Fruit fly (Drosophila melanogaster) whole organism, embryonic: ENCODE results near the gene AlkB.

Experiments
- ATbp ChIP-seq: fragments of 200-800 bp; sonication (Bioruptor generic); optimal IDR thresholded peaks from 2 replicates; lab custom pipeline; 2017; ENCODE audit warnings: missing biosample characterization, mild to moderate bottlenecking, missing genetic modification characterization, missing genetic modification reagents
- Bteb2 ChIP-seq: fragments of 200-800 bp; sonication (Bioruptor generic); optimal IDR thresholded peaks from 2 replicates; lab custom pipeline; 2016; ENCODE audit warnings: missing biosample characterization, missing genetic modification characterization
- CG11247 ChIP-seq: fragments of 200-800 bp; sonication (Bioruptor generic); IDR thresholded peaks from 2 replicates; pipeline ENCODE4 v1.3.6; 2022; ENCODE audit warnings: missing biosample characterization, missing genetic modification characterization
- CG11560 ChIP-seq: fragments of 200-800 bp; sonication (Bioruptor generic); IDR thresholded peaks from 3 replicates; pipeline ENCODE4 v1.3.6; 2022; ENCODE audit warnings: missing biosample characterization, missing genetic modification characterization
- CG11723 ChIP-seq: fragments of 200-800 bp; sonication (Bioruptor generic); optimal IDR thresholded peaks from 2 replicates; lab custom pipeline; 2017; ENCODE audit warnings: missing biosample characterization, mild to moderate bottlenecking, missing genetic modification characterization
- CG12236 ChIP-seq: fragments of 200-800 bp; sonication (Bioruptor generic); optimal IDR thresholded peaks from 2 replicates; lab custom pipeline; 2016; ENCODE audit warnings: missing biosample characterization, missing genetic modification characterization
- CG12744 ChIP-seq: fragments of 200-800 bp; sonication (Bioruptor generic); optimal IDR thresholded peaks from 2 replicates; lab custom pipeline; 2016; ENCODE audit warnings: missing biosample characterization, missing genetic modification characterization
- CG12942 ChIP-seq: fragments of 200-800 bp; sonication (Bioruptor generic); optimal IDR thresholded peaks from 3 replicates; lab custom pipeline; 2016; ENCODE audit warnings: missing biosample characterization, missing genetic modification characterization
- CG13287 ChIP-seq: fragments of 200-800 bp; sonication (Bioruptor generic); IDR thresholded peaks from 2 replicates; pipeline ENCODE4 v1.3.6; 2022; ENCODE audit warnings: missing biosample characterization, missing genetic modification characterization; ENCODE audit not compliant: partially characterized antibody
- CG13296 ChIP-seq: fragments of 200-800 bp; sonication (Bioruptor generic); optimal IDR thresholded peaks from 3 replicates; lab custom pipeline; 2018; ENCODE audit warnings: missing biosample characterization, mild to moderate bottlenecking, missing genetic modification characterization
- CG17328 ChIP-seq: fragments of 200-800 bp; sonication (Bioruptor generic); IDR thresholded peaks from 2 replicates; pipeline ENCODE4 v1.3.6; 2022; ENCODE audit warnings: missing biosample characterization, missing genetic modification characterization
- CG18011 ChIP-seq: fragments of 200-800 bp; sonication (Bioruptor generic); optimal IDR thresholded peaks from 2 replicates; lab custom pipeline; 2017; ENCODE audit warnings: missing biosample characterization, missing genetic modification characterization, mild to moderate bottlenecking, moderate library complexity, missing genotype
- CG2129 ChIP-seq: fragments of 200-800 bp; sonication (Bioruptor generic); IDR thresholded peaks from 2 replicates; pipeline ENCODE4 v1.3.6; 2022; ENCODE audit warnings: missing biosample characterization, missing genetic modification characterization; ENCODE audit not compliant: partially characterized antibody
- CG2875 ChIP-seq: fragments of 200-800 bp; sonication (Bioruptor generic); optimal IDR thresholded peaks from 2 replicates; lab custom pipeline; 2017; ENCODE audit warnings: missing biosample characterization, mild to moderate bottlenecking, missing genetic modification characterization, missing genetic modification reagents
- CG32767 ChIP-seq: fragments of 200-800 bp; sonication (Bioruptor generic); IDR thresholded peaks from 2 replicates; pipeline ENCODE4 v1.3.6; 2022; ENCODE audit warnings: missing biosample characterization, missing genetic modification characterization
- CG42726 ChIP-seq: fragments of 200-800 bp; sonication (Bioruptor generic); IDR thresholded peaks from 2 replicates; pipeline ENCODE4 v1.3.6; 2022; ENCODE audit warnings: missing biosample characterization, missing genetic modification characterization; ENCODE audit not compliant: partially characterized antibody
- CG4820 ChIP-seq: fragments of 200-800 bp; sonication (Bioruptor generic); optimal IDR thresholded peaks from 3 replicates; lab custom pipeline; 2016; ENCODE audit warnings: missing biosample characterization, missing genetic modification characterization
- CG8765 ChIP-seq: fragments of 200-800 bp; sonication (Bioruptor generic); IDR thresholded peaks from 2 replicates; pipeline ENCODE4 v1.3.6; 2022; ENCODE audit warnings: missing biosample characterization, missing genetic modification characterization
- CG9797 ChIP-seq: fragments of 200-800 bp; sonication (Bioruptor generic); optimal IDR thresholded peaks from 3 replicates; lab custom pipeline; 2018; ENCODE audit warnings: missing biosample characterization, mild to moderate bottlenecking, missing genetic modification characterization
- CTCF ChIP-seq: fragments of 200-800 bp; sonication (Bioruptor generic); optimal IDR thresholded peaks from 2 replicates; lab custom pipeline; 2017; ENCODE audit warnings: missing biosample characterization, mild to moderate bottlenecking, missing genetic modification characterization, moderate library complexity
- CkIIα-i1 ChIP-seq: fragments of 200-800 bp; sonication (Bioruptor generic); IDR thresholded peaks from 2 replicates; pipeline ENCODE4 v1.3.6; 2022; ENCODE audit warnings: missing biosample characterization, missing genetic modification characterization
- D ChIP-seq, 2 experiments: fragments of 200-800 bp in 1 of 2; fragments of >200 bp in 1 of 2; sonication (Bioruptor generic) in 1 of 2; optimal IDR thresholded peaks; 2 replicates in 1 of 2; 3 replicates in 1 of 2; lab custom pipeline; 2017; ENCODE audit warnings: mild to moderate bottlenecking in 1 of 2, missing biosample characterization in 1 of 2, missing genetic modification characterization in 1 of 2, missing genetic modification reagents in 1 of 2
- Deaf1 ChIP-seq: fragments of 200-800 bp; optimal IDR thresholded peaks from 3 replicates; lab custom pipeline; 2019; ENCODE audit warnings: missing biosample characterization, mild to moderate bottlenecking, missing genetic modification characterization, moderate library complexity
- Dek ChIP-seq: fragments of 200-800 bp; sonication (Bioruptor generic); optimal IDR thresholded peaks from 3 replicates; lab custom pipeline; 2019; ENCODE audit warnings: missing biosample characterization, mild to moderate bottlenecking, missing genetic modification characterization, moderate library complexity
- Dref ChIP-seq: fragments of 200-800 bp; sonication (Bioruptor generic); IDR thresholded peaks from 2 replicates; pipeline ENCODE4 v1.3.6; 2022; ENCODE audit warnings: missing biosample characterization, missing genetic modification characterization
- H15 ChIP-seq: fragments of 200-800 bp; sonication (Bioruptor generic); IDR thresholded peaks from 3 replicates; pipeline ENCODE4 v1.3.6; 2022; ENCODE audit warnings: missing biosample characterization, missing genetic modification characterization
- HLH3B ChIP-seq: fragments of 200-800 bp; sonication (Bioruptor generic); IDR thresholded peaks from 2 replicates; pipeline ENCODE4 v1.3.6; 2022; ENCODE audit warnings: missing biosample characterization, missing genetic modification characterization
- HLHmδ ChIP-seq: fragments of 200-800 bp; sonication (Bioruptor generic); optimal IDR thresholded peaks from 2 replicates; lab custom pipeline; 2018; ENCODE audit warnings: missing biosample characterization, mild to moderate bottlenecking, missing genetic modification characterization, moderate library complexity
- MBD-R2 ChIP-seq: fragments of 200-800 bp; sonication (Bioruptor generic); IDR thresholded peaks from 2 replicates; pipeline ENCODE4 v1.3.6; 2022; ENCODE audit warnings: missing biosample characterization, missing genetic modification characterization
- MESR4 ChIP-seq: fragments of 200-800 bp; sonication (Bioruptor generic); optimal IDR thresholded peaks from 2 replicates; lab custom pipeline; 2018; ENCODE audit warnings: missing biosample characterization, mild to moderate bottlenecking, missing genetic modification characterization, moderate library complexity
- Rfx ChIP-seq: fragments of 200-800 bp; sonication (Bioruptor generic); IDR thresholded peaks from 2 replicates; pipeline ENCODE4 v1.3.6; 2022; ENCODE audit warnings: missing biosample characterization, missing genetic modification characterization
- ap ChIP-seq: fragments of 200-800 bp; sonication (Bioruptor generic); IDR thresholded peaks from 2 replicates; pipeline ENCODE4 v1.3.6; 2022; ENCODE audit warnings: missing biosample characterization, missing genetic modification characterization
- br ChIP-seq: fragments of >200 bp; optimal IDR thresholded peaks from 2 replicates; lab custom pipeline; 2017
- cas ChIP-seq: fragments of 200-800 bp; sonication (Bioruptor generic); IDR thresholded peaks from 2 replicates; pipeline ENCODE4 v1.3.6; 2022; ENCODE audit warnings: missing biosample characterization, missing genetic modification characterization
- ci ChIP-seq: fragments of 200-800 bp; sonication (Bioruptor generic); IDR thresholded peaks from 3 replicates; pipeline ENCODE4 v1.3.6; 2022; ENCODE audit warnings: missing biosample characterization, missing genetic modification characterization
- crol ChIP-seq: fragments of 200-800 bp; sonication (Bioruptor generic); IDR thresholded peaks from 2 replicates; pipeline ENCODE4 v1.3.6; 2022; ENCODE audit warnings: missing biosample characterization, missing genetic modification characterization
- dimm ChIP-seq: fragments of 200-800 bp; sonication (Bioruptor generic); IDR thresholded peaks from 2 replicates; pipeline ENCODE4 v1.3.6; 2022; ENCODE audit warnings: missing biosample characterization, missing genetic modification characterization
- gcm ChIP-seq: fragments of 200-800 bp; sonication (Bioruptor generic); optimal IDR thresholded peaks from 2 replicates; lab custom pipeline; 2019; ENCODE audit warnings: missing biosample characterization, mild to moderate bottlenecking, missing genetic modification characterization, moderate library complexity
- hb ChIP-seq: fragments of 200-800 bp; sonication (Bioruptor generic); IDR thresholded peaks from 3 replicates; pipeline ENCODE4 v1.3.6; 2022; ENCODE audit warnings: missing biosample characterization, missing genetic modification characterization; ENCODE audit not compliant: partially characterized antibody
- lilli ChIP-seq: fragments of 200-800 bp; sonication (Bioruptor generic); optimal IDR thresholded peaks from 3 replicates; lab custom pipeline; 2016; ENCODE audit warnings: missing biosample characterization, missing genetic modification characterization
- lov ChIP-seq, 2 experiments: fragments of 200-800 bp in 1 of 2; fragments of >200 bp in 1 of 2; sonication (Bioruptor generic) in 1 of 2; IDR thresholded peaks in 1 of 2; optimal IDR thresholded peaks in 1 of 2; 2 replicates in 1 of 2; 3 replicates in 1 of 2; pipeline versions ENCODE4 v1.3.6 to Lab custom; 2017 to 2022; ENCODE audit warnings: missing biosample characterization in 1 of 2, missing genetic modification characterization in 1 of 2
- nau ChIP-seq: fragments of 200-800 bp; sonication (Bioruptor generic); optimal IDR thresholded peaks from 3 replicates; lab custom pipeline; 2017; ENCODE audit warnings: missing biosample characterization, mild to moderate bottlenecking, missing genetic modification characterization, missing genetic modification reagents
- nmo ChIP-seq: fragments of 200-800 bp; sonication (Bioruptor generic); optimal IDR thresholded peaks from 2 replicates; lab custom pipeline; 2018; ENCODE audit warnings: missing biosample characterization, mild to moderate bottlenecking, missing genetic modification characterization, moderate library complexity
- row ChIP-seq: fragments of 200-800 bp; sonication (Bioruptor generic); IDR thresholded peaks from 3 replicates; pipeline ENCODE4 v1.3.6; 2022; ENCODE audit warnings: missing biosample characterization, missing genetic modification characterization
- sc ChIP-seq, 3 experiments: fragments of >200 bp in 2 of 3; fragments of 200-800 bp in 1 of 3; sonication (Bioruptor generic) in 1 of 3; optimal IDR thresholded peaks; 2 replicates in 2 of 3; 3 replicates in 1 of 3; lab custom pipeline; 2017; ENCODE audit warnings: mild to moderate bottlenecking in 1 of 3, missing biosample characterization in 1 of 3, missing genetic modification characterization in 1 of 3, missing genetic modification reagents in 1 of 3
- sd ChIP-seq: fragments of 200-800 bp; sonication (Bioruptor generic); optimal IDR thresholded peaks from 3 replicates; lab custom pipeline; 2018; ENCODE audit warnings: missing biosample characterization, mild to moderate bottlenecking, missing genetic modification characterization, moderate library complexity
- seq ChIP-seq: fragments of 200-800 bp; sonication (Bioruptor generic); IDR thresholded peaks from 2 replicates; pipeline ENCODE4 v1.3.6; 2022; ENCODE audit warnings: missing biosample characterization, missing genetic modification characterization
- vfl ChIP-seq: fragments of 200-800 bp; sonication (Bioruptor generic); optimal IDR thresholded peaks from 2 replicates; lab custom pipeline; 2016; ENCODE audit warnings: missing biosample characterization, missing genetic modification characterization
- zf30C ChIP-seq: fragments of 200-800 bp; sonication (Bioruptor generic); optimal IDR thresholded peaks from 3 replicates; lab custom pipeline; 2018; ENCODE audit warnings: missing biosample characterization, mild to moderate bottlenecking, missing genetic modification characterization

Gene AlkB

DNA sequence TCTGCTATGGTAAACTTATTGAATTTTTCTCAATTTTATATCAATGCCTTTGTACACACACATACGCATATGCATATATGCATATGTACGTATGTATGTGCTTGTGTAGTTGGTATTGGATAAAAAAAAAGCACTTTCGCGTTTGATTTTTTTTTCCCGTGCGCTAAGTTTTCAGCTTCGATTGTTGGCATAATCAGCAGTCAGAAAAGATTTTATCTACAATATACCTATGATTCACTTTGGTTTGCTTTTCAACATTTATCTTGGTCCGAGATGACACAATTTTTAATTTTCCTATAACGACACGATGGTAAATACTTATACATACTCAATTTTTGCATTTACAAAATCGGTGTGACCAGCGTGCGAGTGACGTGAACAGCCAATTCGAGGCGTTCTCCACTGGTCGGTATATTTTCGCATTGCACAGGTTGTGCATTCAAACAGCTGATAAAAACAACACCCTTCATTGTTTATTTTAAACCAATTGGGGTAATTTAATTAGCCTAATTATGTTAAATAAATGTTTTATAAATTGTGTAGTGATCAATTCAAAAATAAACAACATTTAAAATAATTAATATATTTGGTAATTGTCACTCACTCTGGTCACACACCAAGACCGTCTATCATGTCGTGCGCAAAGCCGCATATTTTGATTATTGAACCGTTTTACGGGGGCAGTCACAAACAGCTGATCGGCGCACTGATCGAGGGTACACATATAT lies 6.3 kb downstream of the AlkB start, which contains the start of the genes UBL3 and CG15914 (continued):
- TF ChIP-seq CG4820 (GFP tag; lab: Kevin White, UChicago) (no peak), hb (GFP tag; lab: Robert Waterston, UW) (no peak), Deaf1 (tag; lab: Kevin White, UChicago) (no peak), crol (no peak), Dref (GFP tag; lab: Robert Waterston, UW) (peak; percentile 32), gcm (GFP tag; lab: Kevin White, UChicago) (no peak), CG17328 (GFP tag; lab: Robert Waterston, UW) (no peak), Bteb2 (GFP tag; lab: Kevin White, UChicago) (no peak), ATbp (GFP tag; lab: Kevin White, UChicago) (no peak), CG18011 (GFP tag; lab: Kevin White, UChicago) (no peak), CG9797 (GFP tag; lab: Kevin White, UChicago) (peak; percentile 95), CG12236 (GFP tag; lab: Kevin White, UChicago) (no peak), CG12744 (GFP tag; lab: Kevin White, UChicago) (no peak), CG32767 (peak; percentile 92), dimm (GFP tag; lab: Robert Waterston, UW) (no peak), CG12942 (GFP tag; lab: Kevin White, UChicago) (no peak), br (no peak), CG11723 (GFP tag; lab: Kevin White, UChicago) (no peak), CG2129 (no peak), H15 (GFP tag; lab: Robert Waterston, UW) (no peak), HLH3B (no peak), nmo (peak; percentile 40), ci (no peak), CkIIα-i1 (GFP tag; lab: Robert Waterston, UW) (no peak), lilli (peak; percentile 14), MESR4 (GFP tag; lab: Kevin White, UChicago) (peak; percentile 80), Dek (tag; lab: Kevin White, UChicago) (no peak), CG11560 (tag; lab: Robert Waterston, UW) (no peak), CG11247 (no peak), D (optimal IDR thresholded peaks at IDR 0.05; lab: Kevin White, UChicago) (no peak), D (GFP tag; optimal IDR thresholded peaks at IDR 0.05; lab: Kevin White, UChicago) (no peak), HLHmδ (GFP tag; lab: Kevin White, UChicago) (no peak), seq (no peak), row (GFP tag; lab: Robert Waterston, UW) (peak; percentile 53), zf30C (GFP tag; lab: Kevin White, UChicago) (no peak), ap (GFP tag; lab: Robert Waterston, UW) (no peak), nau (GFP tag; lab: Kevin White, UChicago) (no peak), vfl (GFP tag; lab: Kevin White, UChicago) (no peak), sc (optimal IDR thresholded peaks at IDR 0.05; lab: Kevin White, UChicago) (no peak), sc (GFP tag; optimal IDR thresholded peaks at IDR 0.05; lab: Kevin White, UChicago) (no peak), CG8765 (no peak), CG42726 (GFP tag; lab: Robert Waterston, UW) (no peak), MBD-R2 (peak; percentile 45), CG2875 (GFP tag; lab: Kevin White, UChicago) (no peak), cas (no peak), CG13287 (GFP tag; lab: Robert Waterston, UW) (no peak; the same call in 1 of the 2 replicates), sd (peak; percentile 51), lov (optimal IDR thresholded peaks at IDR 0.05; lab: Kevin White, UChicago) (no peak), lov (GFP tag; IDR thresholded peaks at IDR 0.05; lab: Robert Waterston, UW) (no peak), CG13296 (no peak), Rfx (GFP tag; lab: Robert Waterston, UW) (no peak), CTCF (no peak)
